Worm (Caenorhabditis elegans) whole organism, L4 larva: ENCODE measurements around the gene ins-13.

ENCODE experiments used
- F10B5.3 ChIP-seq: sonication (generic microtip); optimal IDR thresholded peaks from 2 replicates; lab custom pipeline; 2016; ENCODE audit warnings: mild to moderate bottlenecking, missing genetic modification characterization, missing compliant biosample characterization
- T20F7.1 ChIP-seq: fragments of 200-800 bp; sonication (Bioruptor generic); optimal IDR thresholded peaks from 2 replicates; lab custom pipeline; 2018; ENCODE audit warnings: mild to moderate bottlenecking, missing genetic modification characterization, missing compliant biosample characterization
- T26A8.4 ChIP-seq: fragments of 200-800 bp; sonication (Bioruptor generic); IDR thresholded peaks from 2 replicates; pipeline ENCODE4 v1.3.6; 2022; ENCODE audit warnings: missing genetic modification characterization, missing compliant biosample characterization
- aha-1 ChIP-seq: fragments of 150-350 bp; peaks from one replicate; lab custom pipeline; 2014; ENCODE audit warnings: missing biosample characterization, missing genetic modification characterization
- ceh-20 ChIP-seq: fragments of 200-800 bp; sonication (Bioruptor generic); IDR thresholded peaks from 2 replicates; pipeline ENCODE4 v1.3.6; 2022; ENCODE audit warnings: missing genetic modification reagents, missing genetic modification characterization, missing compliant biosample characterization
- ceh-28 ChIP-seq: fragments of 150-350 bp; optimal IDR thresholded peaks from 2 replicates; lab custom pipeline; 2014; ENCODE audit warnings: missing biosample characterization, missing genetic modification reagents, missing genetic modification characterization
- ceh-82 ChIP-seq: sonication (generic microtip); optimal IDR thresholded peaks from 2 replicates; lab custom pipeline; 2017; ENCODE audit warnings: missing biosample characterization, missing genetic modification characterization
- daf-16 ChIP-seq, 3 experiments: sonication (generic microtip); optimal IDR thresholded peaks; 2 replicates each; lab custom pipeline; 2016 to 2017; ENCODE audit warnings: missing genetic modification characterization in 3 of 3, missing genetic modification reagents in 3 of 3, mild to moderate bottlenecking in 2 of 3, missing compliant biosample characterization in 2 of 3, missing biosample characterization in 1 of 3, moderate library complexity in 1 of 3
- dmd-6 ChIP-seq: fragments of 200-800 bp; sonication (Bioruptor generic); IDR thresholded peaks from 2 replicates; pipeline ENCODE4 v1.3.6; 2022; ENCODE audit warnings: missing genetic modification reagents, missing genetic modification characterization, missing compliant biosample characterization
- dve-1 ChIP-seq: sonication (generic microtip); optimal IDR thresholded peaks from 2 replicates; lab custom pipeline; 2017; ENCODE audit warnings: antibody characterized with exemption, mild to moderate bottlenecking, missing genetic modification characterization, missing compliant biosample characterization; ENCODE audit not compliant: insufficient read depth
- egl-27 ChIP-seq: sonication (generic microtip); optimal IDR thresholded peaks from 3 replicates; lab custom pipeline; 2017; ENCODE audit warnings: missing biosample characterization, missing genetic modification reagents, missing genetic modification characterization
- hif-1 ChIP-seq, 2 experiments: sonication (generic microtip); optimal IDR thresholded peaks; 2 replicates each; lab custom pipeline; 2016 to 2017; ENCODE audit warnings: missing compliant biosample characterization in 2 of 2, missing genetic modification characterization in 2 of 2, missing genetic modification reagents in 2 of 2, missing genotype in 2 of 2, mild to moderate bottlenecking in 1 of 2
- hlh-11 ChIP-seq: fragments of 200-800 bp; sonication (Bioruptor generic); optimal IDR thresholded peaks from 2 replicates; lab custom pipeline; 2018; ENCODE audit warnings: mild to moderate bottlenecking, missing genetic modification characterization, missing compliant biosample characterization
- hmg-1.1 ChIP-seq: fragments of 200-800 bp; sonication (Bioruptor generic); IDR thresholded peaks from 2 replicates; pipeline ENCODE4 v1.3.6; 2022; ENCODE audit warnings: missing genetic modification reagents, missing genetic modification characterization, missing compliant biosample characterization
- lin-1 ChIP-seq: fragments of 200-800 bp; sonication (Bioruptor generic); IDR thresholded peaks from 2 replicates; pipeline ENCODE4 v1.3.6; 2022; ENCODE audit warnings: missing genetic modification reagents, missing genetic modification characterization, missing compliant biosample characterization
- lin-13 ChIP-seq: fragments of 150-350 bp; optimal IDR thresholded peaks from 2 replicates; lab custom pipeline; 2014; ENCODE audit warnings: missing biosample characterization, missing genetic modification reagents, missing genetic modification characterization
- lin-29 ChIP-seq: fragments of 200-800 bp; sonication (Bioruptor generic); IDR thresholded peaks from 2 replicates; pipeline ENCODE4 v1.3.6; 2022; ENCODE audit warnings: missing genetic modification reagents, missing genetic modification characterization, missing compliant biosample characterization
- lin-39 ChIP-seq: fragments of 150-350 bp; optimal IDR thresholded peaks from 2 replicates; lab custom pipeline; 2014; ENCODE audit warnings: missing biosample characterization, missing genetic modification reagents, missing genetic modification characterization
- lsy-2 ChIP-seq, 2 experiments: fragments of 150-350 bp in 1 of 2; sonication (generic microtip) in 1 of 2; optimal IDR thresholded peaks; 2 replicates each; lab custom pipeline; 2014 to 2017; ENCODE audit warnings: missing biosample characterization in 2 of 2, missing genetic modification characterization in 2 of 2
- madf-5 ChIP-seq, 2 experiments: fragments of 200-800 bp; sonication (Bioruptor generic); IDR thresholded peaks; 2 replicates each; pipeline ENCODE4 v1.3.6; 2022; ENCODE audit warnings: missing compliant biosample characterization in 2 of 2, missing genetic modification characterization in 2 of 2
- madf-9 ChIP-seq: fragments of 200-800 bp; sonication (Bioruptor generic); conservative IDR thresholded peaks from 2 replicates; pipeline ENCODE4 v1.3.6; 2022; ENCODE audit warnings: missing genetic modification reagents, missing genetic modification characterization, missing compliant biosample characterization
- mdl-1 ChIP-seq, 2 experiments: fragments of 150-350 bp in 1 of 2; sonication (generic microtip) in 1 of 2; optimal IDR thresholded peaks; 2 replicates each; lab custom pipeline; 2014 to 2017; ENCODE audit warnings: missing biosample characterization in 2 of 2, missing genetic modification characterization in 2 of 2
- mdt-29 ChIP-seq: fragments of 200-800 bp; sonication (Bioruptor generic); IDR thresholded peaks from 2 replicates; pipeline ENCODE4 v1.3.6; 2022; ENCODE audit warnings: missing genetic modification reagents, missing genetic modification characterization, missing compliant biosample characterization
- mxl-3 ChIP-seq: fragments of 200-800 bp; sonication (Bioruptor generic); optimal IDR thresholded peaks from 2 replicates; lab custom pipeline; 2018; ENCODE audit warnings: mild to moderate bottlenecking, missing genetic modification characterization, missing compliant biosample characterization
- nhr-102 ChIP-seq: sonication (generic microtip); optimal IDR thresholded peaks from 2 replicates; lab custom pipeline; 2016; ENCODE audit warnings: mild to moderate bottlenecking, missing genetic modification characterization, moderate library complexity, missing compliant biosample characterization
- nhr-111 ChIP-seq: fragments of 200-800 bp; sonication (Bioruptor generic); optimal IDR thresholded peaks from 2 replicates; lab custom pipeline; 2018; ENCODE audit warnings: mild to moderate bottlenecking, missing genetic modification characterization, missing compliant biosample characterization
- nhr-28 ChIP-seq: fragments of 150-350 bp; optimal IDR thresholded peaks from 2 replicates; lab custom pipeline; 2014; ENCODE audit warnings: missing biosample characterization, missing genetic modification characterization
- nhr-48 ChIP-seq: sonication (generic microtip); optimal IDR thresholded peaks from 2 replicates; lab custom pipeline; 2016; ENCODE audit warnings: mild to moderate bottlenecking, missing genetic modification characterization, missing compliant biosample characterization
- nhr-77 ChIP-seq: fragments of 150-350 bp; optimal IDR thresholded peaks from 2 replicates; lab custom pipeline; 2014; ENCODE audit warnings: missing biosample characterization, missing genetic modification characterization
- php-3 ChIP-seq: fragments of 200-800 bp; sonication (Bioruptor generic); IDR thresholded peaks from 2 replicates; pipeline ENCODE4 v1.3.6; 2022; ENCODE audit warnings: missing genetic modification reagents, missing genetic modification characterization, missing compliant biosample characterization
- pqm-1 ChIP-seq: sonication (generic microtip); optimal IDR thresholded peaks from 2 replicates; lab custom pipeline; 2017; ENCODE audit warnings: missing biosample characterization, missing genetic modification characterization
- rbr-2 ChIP-seq: sonication (generic microtip); optimal IDR thresholded peaks from 2 replicates; lab custom pipeline; 2016; ENCODE audit warnings: missing genotype, missing genetic modification characterization, missing compliant biosample characterization
- snpc-1.2 ChIP-seq: fragments of 200-800 bp; sonication (Bioruptor generic); IDR thresholded peaks from 2 replicates; pipeline ENCODE4 v1.3.6; 2022; ENCODE audit warnings: missing genetic modification reagents, missing genetic modification characterization, missing compliant biosample characterization
- tra-1 ChIP-seq: fragments of 200-800 bp; sonication (Bioruptor generic); IDR thresholded peaks from 2 replicates; pipeline ENCODE4 v1.3.6; 2022; ENCODE audit warnings: missing genetic modification reagents, missing genetic modification characterization, missing compliant biosample characterization
- unc-62 ChIP-seq, 3 experiments: fragments of 150-350 bp in 1 of 3; sonication (generic microtip); optimal IDR thresholded peaks in 2 of 3; peaks in 1 of 3; 1 replicate in 1 of 3; 2 replicates in 2 of 3; lab custom pipeline; 2014 to 2017; ENCODE audit warnings: missing biosample characterization in 3 of 3, missing genetic modification characterization in 3 of 3, missing genetic modification reagents in 3 of 3, missing genotype in 1 of 3
- vab-7 ChIP-seq: fragments of 200-800 bp; sonication (Bioruptor generic); IDR thresholded peaks from 2 replicates; pipeline ENCODE4 v1.3.6; 2022; ENCODE audit warnings: missing genetic modification reagents, missing genetic modification characterization, missing compliant biosample characterization
- zfp-2 ChIP-seq: sonication (generic microtip); optimal IDR thresholded peaks from 2 replicates; lab custom pipeline; 2016; ENCODE audit warnings: mild to moderate bottlenecking, missing genetic modification characterization, missing compliant biosample characterization
- zip-11 ChIP-seq: fragments of 200-800 bp; sonication (Bioruptor generic); IDR thresholded peaks from 2 replicates; pipeline ENCODE4 v1.3.6; 2022; ENCODE audit warnings: missing genetic modification characterization, missing compliant biosample characterization

The ins-13 gene

DNA sequence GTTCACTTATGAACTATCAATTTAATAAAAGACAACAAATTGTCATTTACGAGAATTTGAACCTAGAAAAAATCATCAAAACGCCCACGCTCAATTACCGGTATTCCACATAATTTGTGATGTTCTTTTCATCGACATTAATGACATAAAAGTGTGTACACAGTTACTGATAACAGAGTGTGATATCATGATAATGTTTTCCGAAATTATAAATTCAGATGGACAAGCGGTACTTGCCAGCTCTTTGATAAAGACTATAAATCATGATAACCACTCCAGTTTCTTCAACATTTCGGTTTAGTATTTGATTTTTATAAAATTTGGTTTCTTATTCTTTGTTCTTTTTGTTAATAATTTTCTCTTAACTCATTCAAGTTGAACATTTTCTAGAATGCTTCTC is 41.1 kb upstream of the ins-13 start, which contains the start of gene lys-8:
TSS of gene lys-8 (plus strand) at position 391 of the 400 bp plus-strand sequence.
- TF ChIP-seq nhr-77 (tag; lab: Kevin White, UChicago) = peak; percentile 78
- peak; percentile 93 for TF ChIP-seq dmd-6 (GFP tag; lab: Robert Waterston, UW)
- peak; percentile 99 for TF ChIP-seq pqm-1 (tag; lab: Kevin White, UChicago)
- no peak for TF ChIP-seq ceh-28 (tag; lab: Kevin White, UChicago)
- TF ChIP-seq nhr-28 (tag; lab: Kevin White, UChicago) = peak; percentile 95
- TF ChIP-seq tra-1 (GFP tag; lab: Robert Waterston, UW) = peak; percentile 76; the same call in 1 of the 2 replicates
- TF ChIP-seq lsy-2 (tag; optimal IDR thresholded peaks at IDR 0.05; lab: Kevin White, UChicago) = no peak
- peak; percentile 16 for TF ChIP-seq nhr-102 (tag; lab: Kevin White, UChicago)
- TF ChIP-seq hlh-11 (tag; lab: Kevin White, UChicago) = peak; percentile 90
- TF ChIP-seq lin-1 = peak; percentile 54
- TF ChIP-seq mxl-3 (GFP tag; lab: Kevin White, UChicago) = peak; percentile 35
- TF ChIP-seq lin-13 (GFP tag; lab: Kevin White, UChicago) = peak; percentile 13
- no peak for TF ChIP-seq mdt-29 (GFP tag; lab: Robert Waterston, UW)
- no peak for TF ChIP-seq unc-62 (GFP tag; optimal IDR thresholded peaks at IDR 0.05 in 1 of 2; lab: Kevin White, UChicago)
- no peak for TF ChIP-seq unc-62 (tag; optimal IDR thresholded peaks at IDR 0.05; lab: Kevin White, UChicago)
- no peak for TF ChIP-seq lin-39 (tag; lab: Kevin White, UChicago)
- TF ChIP-seq php-3 (GFP tag; lab: Robert Waterston, UW) = peak; percentile 99
- TF ChIP-seq T26A8.4 = no peak
- TF ChIP-seq madf-5 (GFP tag; IDR thresholded peaks at IDR 0.05; lab: Robert Waterston, UW) = no peak
- TF ChIP-seq vab-7 (GFP tag; lab: Robert Waterston, UW) = no peak
- TF ChIP-seq lin-29 (GFP tag; lab: Robert Waterston, UW) = no peak
- TF ChIP-seq F10B5.3 (tag; lab: Kevin White, UChicago) = no peak
- peak; percentile 33 for TF ChIP-seq nhr-48 (tag; lab: Kevin White, UChicago)
- no peak for TF ChIP-seq zip-11 (GFP tag; lab: Robert Waterston, UW)
- TF ChIP-seq ceh-20 (GFP tag; lab: Robert Waterston, UW) = peak; percentile 86
- peak; percentile 45 for TF ChIP-seq T20F7.1 (GFP tag; lab: Kevin White, UChicago)
- TF ChIP-seq hmg-1.1 (GFP tag; lab: Robert Waterston, UW) = no peak
- TF ChIP-seq daf-16 (GFP tag; optimal IDR thresholded peaks at IDR 0.05; lab: Kevin White, UChicago) = no peak
- peak; percentile 98 for TF ChIP-seq daf-16 (tag; optimal IDR thresholded peaks at IDR 0.05; lab: Kevin White, UChicago)
- TF ChIP-seq mdl-1 (tag; optimal IDR thresholded peaks at IDR 0.05; lab: Kevin White, UChicago) = peak in 1 of 2 experiments; percentile 17
- peak; percentile 89 for TF ChIP-seq dve-1 (tag; lab: Kevin White, UChicago)

DNA sequence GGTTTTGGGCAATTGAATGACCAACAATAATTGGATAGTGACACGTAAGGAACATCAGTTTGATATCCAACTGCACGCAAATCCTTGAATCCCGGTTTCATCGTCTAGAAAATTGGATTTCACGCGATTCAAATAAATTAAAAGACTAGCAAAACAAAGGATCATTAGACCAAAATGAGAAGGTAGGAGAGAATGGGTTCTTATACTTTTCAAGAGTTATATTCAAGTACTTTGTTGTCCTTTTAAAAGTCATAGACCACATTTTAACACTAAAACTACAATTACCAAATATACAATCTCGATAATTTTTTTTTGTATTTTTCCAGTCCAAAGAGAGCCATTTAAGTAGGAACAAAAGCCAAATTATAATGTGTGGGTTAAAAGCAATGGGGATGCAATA is 37.6 kb upstream of the ins-13 start, which contains the start of gene T25E4.2:
TSS of gene T25E4.2 (minus strand) at position 101 of the 400 bp plus-strand sequence.
- TF ChIP-seq egl-27 = no peak
- no peak for TF ChIP-seq ceh-82 (tag; lab: Kevin White, UChicago)
- no peak for TF ChIP-seq madf-9
- TF ChIP-seq rbr-2 (tag; lab: Kevin White, UChicago) = no peak
- no peak for TF ChIP-seq snpc-1.2 (GFP tag; lab: Robert Waterston, UW)
- TF ChIP-seq unc-62 (GFP tag; optimal IDR thresholded peaks at IDR 0.05 in 1 of 2; lab: Kevin White, UChicago) = no peak
- no peak for TF ChIP-seq unc-62 (tag; optimal IDR thresholded peaks at IDR 0.05; lab: Kevin White, UChicago)
- TF ChIP-seq hif-1 (tag; optimal IDR thresholded peaks at IDR 0.05; lab: Kevin White, UChicago) = no peak
- no peak for TF ChIP-seq zfp-2 (tag; lab: Kevin White, UChicago)

DNA sequence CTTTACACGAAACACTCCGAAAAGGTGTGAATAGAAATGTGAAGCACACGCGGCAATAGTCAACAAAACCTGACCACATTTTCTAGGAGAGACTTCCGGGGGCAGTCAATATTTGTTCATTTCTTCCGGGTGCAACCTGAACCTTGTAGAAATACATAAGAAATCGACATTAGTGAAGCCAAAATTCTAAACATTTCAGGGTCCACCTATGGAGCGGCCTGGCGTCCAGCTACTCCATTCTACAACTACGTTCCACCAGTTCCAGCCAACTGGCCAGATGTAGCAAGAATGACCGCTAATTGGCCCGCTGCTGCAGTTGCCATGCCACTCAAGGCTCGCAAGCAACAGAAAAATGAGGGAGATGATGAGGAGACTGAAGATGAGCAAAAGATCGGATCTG is 34.6 kb upstream of the ins-13 start:
- TF ChIP-seq aha-1 (tag; lab: Kevin White, UChicago) (peak; percentile 76), nhr-111 (GFP tag; lab: Kevin White, UChicago) (no peak)
- TF ChIP-seq, all 104 proteins: peak for 1
